Worm (Caenorhabditis elegans): ENCODE results near the gene srh-118.
"Not testable (repeated sequence)": the region's sequence is repeated elsewhere in the genome, so short reads cannot be mapped to it uniquely, and the experiment has no call there.

Gene srh-118

ce11 chrV:17467881-17468280 lies 28.1 kb downstream of the srh-118 start:
- TF ChIP-seq B0310.2 (tag; optimal IDR thresholded peaks at IDR 0.05) (no peak), ets-7 (tag; optimal IDR thresholded peaks at IDR 0.05) (no peak), hnd-1 (tag; optimal IDR thresholded peaks at IDR 0.05) (no peak), aly-1 (tag; optimal IDR thresholded peaks at IDR 0.05) (no peak), hmg-4 (GFP tag; optimal IDR thresholded peaks at IDR 0.05) (no peak), ceh-13 (GFP tag; optimal IDR thresholded peaks at IDR 0.05) (no peak), ama-1 (optimal IDR thresholded peaks at IDR 0.05) (no peak), F13C5.2 (tag; optimal IDR thresholded peaks at IDR 0.05) (no peak), tra-4 (tag; optimal IDR thresholded peaks at IDR 0.05) (no peak), scrt-1 (GFP tag; IDR thresholded peaks at IDR 0.05) (no peak), hmbx-1 (tag; optimal IDR thresholded peaks at IDR 0.05) (no peak)

ce11 chrV:17466751-17467150 lies 29.2 kb downstream of the srh-118 start, which contains the start of gene srw-72:
TSS of gene srw-72 (plus strand) at chrV:17467051.
- TF ChIP-seq hmbx-1 (tag; optimal IDR thresholded peaks at IDR 0.05) = no peak
- no peak for TF ChIP-seq ama-1 (optimal IDR thresholded peaks at IDR 0.05)
- no peak for TF ChIP-seq hmg-4 (GFP tag; optimal IDR thresholded peaks at IDR 0.05)
- TF ChIP-seq sea-1 (GFP tag; conservative IDR thresholded peaks at IDR 0.05) = no peak
- no peak for TF ChIP-seq flt-1 (GFP tag; IDR thresholded peaks at IDR 0.05)
- no peak for TF ChIP-seq ceh-36 (tag; optimal IDR thresholded peaks at IDR 0.05)

ce11 chrV:17464278-17464677 lies 31.7 kb downstream of the srh-118 start, which contains the start of gene F20E11.7:
TSS of gene F20E11.7 (plus strand) at chrV:17464578.
- not testable (repeated sequence) for TF ChIP-seq hmbx-1 (tag; optimal IDR thresholded peaks at IDR 0.05); sea-1 (GFP tag; conservative IDR thresholded peaks at IDR 0.05); ama-1 (optimal IDR thresholded peaks at IDR 0.05)

DNA sequence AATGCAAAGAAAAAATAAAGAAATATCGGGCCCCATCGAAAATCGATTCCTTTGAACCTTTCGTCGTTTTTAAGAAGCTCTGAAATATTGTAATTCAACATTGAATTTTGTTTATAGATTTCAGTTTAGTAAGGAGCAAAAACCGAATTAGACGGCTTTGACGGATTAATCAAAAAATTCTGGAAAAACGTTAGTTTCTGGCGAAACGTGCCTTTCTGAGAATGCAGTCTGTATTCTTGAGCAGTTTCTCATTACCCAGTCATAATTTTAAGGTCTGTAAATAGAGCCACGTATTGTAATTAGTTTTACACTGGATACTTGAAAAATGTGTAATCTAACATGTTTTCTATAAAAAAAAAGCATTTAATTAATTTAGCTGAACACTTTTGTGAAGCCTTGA lies 35.9 kb downstream of the srh-118 start, which contains the start of gene srz-48:
Gene srz-48 (minus strand): TSS at position 101 of the 400 bp plus-strand sequence.
- TF ChIP-seq ama-1 (optimal IDR thresholded peaks at IDR 0.05) = no peak
- TF ChIP-seq pes-1 (GFP tag; IDR thresholded peaks at IDR 0.05) = no peak
- TF ChIP-seq tbx-11 (GFP tag; IDR thresholded peaks at IDR 0.05) = no peak
- TF ChIP-seq hmg-4 (GFP tag; optimal IDR thresholded peaks at IDR 0.05) = no peak
- TF ChIP-seq F13C5.2 (tag; optimal IDR thresholded peaks at IDR 0.05) = no peak
- TF ChIP-seq hnd-1 (tag; optimal IDR thresholded peaks at IDR 0.05) = no peak
- TF ChIP-seq B0310.2 (tag; optimal IDR thresholded peaks at IDR 0.05) = no peak
- no peak for TF ChIP-seq tbx-37 (GFP tag; conservative IDR thresholded peaks at IDR 0.05)
- no peak for TF ChIP-seq ets-7 (tag; optimal IDR thresholded peaks at IDR 0.05)
- no peak for TF ChIP-seq aly-1 (tag; optimal IDR thresholded peaks at IDR 0.05)
- TF ChIP-seq hmbx-1 (tag; optimal IDR thresholded peaks at IDR 0.05) = no peak
- TF ChIP-seq flt-1 (GFP tag; IDR thresholded peaks at IDR 0.05) = no peak
- TF ChIP-seq tra-4 (tag; optimal IDR thresholded peaks at IDR 0.05) = no peak
- TF ChIP-seq ceh-36 (tag; optimal IDR thresholded peaks at IDR 0.05) = no peak
- no peak for TF ChIP-seq sea-1 (GFP tag; conservative IDR thresholded peaks at IDR 0.05)
- no peak for TF ChIP-seq ceh-13 (GFP tag; optimal IDR thresholded peaks at IDR 0.05)
- no peak for TF ChIP-seq scrt-1 (GFP tag; IDR thresholded peaks at IDR 0.05)

DNA sequence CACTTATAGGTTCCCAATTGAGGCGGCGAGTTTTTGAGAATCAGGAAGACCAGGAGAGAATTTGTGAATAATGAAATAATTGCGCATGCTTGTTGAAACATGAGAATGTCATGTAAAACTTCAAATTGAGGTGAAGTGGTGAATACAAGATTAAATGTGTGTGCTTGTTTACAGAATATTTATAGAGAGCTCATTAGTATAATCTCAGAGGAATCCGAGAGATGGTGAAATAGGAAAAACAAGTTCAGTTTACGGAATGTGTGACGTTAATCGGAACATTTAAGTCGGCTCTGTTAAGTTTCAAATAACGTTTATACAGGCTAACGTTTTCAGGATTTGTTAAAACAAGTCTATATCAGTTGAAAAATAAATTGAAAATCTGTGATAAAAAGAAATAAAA lies 37.9 kb downstream of the srh-118 start, which contains the start of gene str-200:
Gene str-200 (minus strand): TSS at position 101 of the 400 bp plus-strand sequence.
- TF ChIP-seq tra-4 (tag; optimal IDR thresholded peaks at IDR 0.05) (no peak), hmbx-1 (tag; optimal IDR thresholded peaks at IDR 0.05) (no peak), B0310.2 (tag; optimal IDR thresholded peaks at IDR 0.05) (no peak), ceh-13 (GFP tag; optimal IDR thresholded peaks at IDR 0.05) (no peak), aly-1 (tag; optimal IDR thresholded peaks at IDR 0.05) (no peak), F13C5.2 (tag; optimal IDR thresholded peaks at IDR 0.05) (no peak), pes-1 (GFP tag; IDR thresholded peaks at IDR 0.05) (no peak), ets-7 (tag; optimal IDR thresholded peaks at IDR 0.05) (no peak), ceh-36 (tag; optimal IDR thresholded peaks at IDR 0.05) (no peak), sea-1 (GFP tag; conservative IDR thresholded peaks at IDR 0.05) (no peak), flt-1 (GFP tag; IDR thresholded peaks at IDR 0.05) (no peak), tbx-11 (GFP tag; IDR thresholded peaks at IDR 0.05) (no peak), hnd-1 (tag; optimal IDR thresholded peaks at IDR 0.05) (no peak), ama-1 (optimal IDR thresholded peaks at IDR 0.05) (no peak), hmg-4 (GFP tag; optimal IDR thresholded peaks at IDR 0.05) (no peak), tbx-37 (GFP tag; conservative IDR thresholded peaks at IDR 0.05) (no peak), scrt-1 (GFP tag; IDR thresholded peaks at IDR 0.05) (no peak)

- TF ChIP-seq ets-7 (tag; optimal IDR thresholded peaks at IDR 0.05); aly-1 (tag; optimal IDR thresholded peaks at IDR 0.05); sea-1 (GFP tag; conservative IDR thresholded peaks at IDR 0.05): not testable (repeated sequence)
These were observed 39.8 kb downstream of the srh-118 start, which contains the start of gene srh-203 for ce11 chrV:17456197-17456596. TSS of gene srh-203 (minus strand) at chrV:17456297.

ce11 chrV:17449836-17450235 lies 46.1 kb downstream of the srh-118 start:
- TF ChIP-seq F13C5.2 (tag; optimal IDR thresholded peaks at IDR 0.05) (no peak), scrt-1 (GFP tag; IDR thresholded peaks at IDR 0.05) (no peak), ceh-13 (GFP tag; optimal IDR thresholded peaks at IDR 0.05) (no peak)

Measured in whole organism, early embryonic.